Worm (Caenorhabditis elegans) whole organism, L4/young adult: ENCODE measurements around the gene cyp-33C7.

Source experiments
- W03F9.2 ChIP-seq: fragments of 150-350 bp; optimal IDR thresholded peaks from 2 replicates; lab custom pipeline; 2014; ENCODE audit warnings: missing biosample characterization, missing genetic modification characterization
- dao-5 ChIP-seq: sonication (generic microtip); optimal IDR thresholded peaks from 2 replicates; lab custom pipeline; 2016; ENCODE audit warnings: missing genotype, missing genetic modification characterization, moderate library complexity, missing compliant biosample characterization
- him-1 ChIP-seq: sonication (generic microtip); optimal IDR thresholded peaks from 2 replicates; lab custom pipeline; 2016; ENCODE audit warnings: missing genotype, missing genetic modification reagents, missing genetic modification characterization, missing compliant biosample characterization

Gene cyp-33C7

ce11 chrV:2250126-2250590 lies at the start of gene cyp-33C7:
TSS of gene cyp-33C7 (plus strand) at chrV:2250540.
- TF ChIP-seq W03F9.2 (tag; lab: Kevin White, UChicago) (no peak), dao-5 (tag; lab: Kevin White, UChicago) (no peak), him-1 (tag; lab: Kevin White, UChicago) (no peak)

DNA sequence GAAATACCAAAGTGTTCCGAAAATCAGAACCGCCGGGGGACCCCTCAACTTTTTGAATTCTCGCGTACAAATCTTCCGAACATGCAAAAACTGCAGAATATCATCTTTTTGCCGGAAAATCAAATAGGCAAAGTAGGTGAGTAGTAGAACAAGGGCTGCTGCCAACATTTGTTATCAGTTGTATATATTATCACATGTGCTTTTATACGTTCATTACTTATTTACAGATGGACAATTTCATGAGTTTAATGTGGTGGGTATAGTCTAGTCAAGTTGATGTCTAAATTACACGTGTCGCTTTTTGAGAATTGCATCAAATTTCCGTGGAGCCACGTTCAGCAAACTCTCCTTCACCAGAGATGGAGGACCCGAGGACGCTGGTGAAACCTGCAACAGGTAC lies 49.1 kb upstream of the cyp-33C7 start, which contains the start of gene cyp-32B1:
cyp-32B1 (minus strand) TSS at position 176 of the 400 bp plus-strand sequence.
- TF ChIP-seq W03F9.2 (tag; lab: Kevin White, UChicago) (no peak), dao-5 (tag; lab: Kevin White, UChicago) (no peak), him-1 (tag; lab: Kevin White, UChicago) (no peak)

DNA sequence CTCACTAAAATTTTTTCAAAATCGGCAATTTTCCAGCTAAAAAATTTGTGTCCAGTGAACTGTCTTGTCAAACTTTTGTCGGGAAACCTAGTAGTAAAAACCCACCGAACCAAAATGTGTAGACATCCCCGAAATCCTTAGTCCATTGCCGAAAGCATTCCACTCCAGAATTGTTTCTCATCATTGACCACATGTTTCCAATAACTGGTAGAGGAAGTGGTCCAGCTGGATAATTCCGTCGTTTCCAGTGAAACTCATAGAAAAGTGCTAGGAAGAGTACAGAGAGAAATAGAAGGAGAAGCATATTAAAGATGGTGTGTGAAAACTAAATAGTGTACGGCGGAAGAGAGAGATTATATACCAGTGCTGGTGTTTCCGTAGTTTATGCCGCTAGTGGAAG lies 46.3 kb upstream of the cyp-33C7 start, which contains the start of gene cyp-33C12:
cyp-33C12 (minus strand) TSS at position 321 of the 400 bp plus-strand sequence.
- no peak for TF ChIP-seq him-1 (tag; lab: Kevin White, UChicago)
- TF ChIP-seq W03F9.2 (tag; lab: Kevin White, UChicago) = no peak
- TF ChIP-seq dao-5 (tag; lab: Kevin White, UChicago) = no peak

ce11 chrV:2206181-2206580 lies 44.2 kb upstream of the cyp-33C7 start, which contains the start of gene srt-40:
TSS of gene srt-40 (minus strand) at chrV:2206281.
- TF ChIP-seq W03F9.2 (tag; lab: Kevin White, UChicago) (no peak), dao-5 (tag; lab: Kevin White, UChicago) (no peak), him-1 (tag; lab: Kevin White, UChicago) (no peak)

DNA sequence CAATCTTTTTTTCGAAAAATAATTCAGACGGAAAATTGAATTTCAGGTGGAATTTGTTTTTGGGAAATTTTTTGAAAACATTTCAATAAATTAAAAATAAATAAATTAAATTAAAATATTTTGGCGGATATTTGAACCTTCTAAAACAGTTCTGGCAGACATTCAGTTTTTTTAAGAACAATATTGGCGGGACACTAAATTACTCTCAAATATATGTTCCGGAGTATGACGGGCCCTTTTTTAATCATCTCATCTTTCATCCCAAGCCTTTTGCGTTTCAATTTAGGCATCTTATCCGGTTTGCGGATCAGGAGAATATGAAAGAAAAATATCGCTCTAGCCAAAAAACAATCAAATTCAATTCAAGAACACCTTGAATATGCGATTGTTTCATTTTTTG lies 43.5 kb upstream of the cyp-33C7 start, which contains the start of gene svh-11:
svh-11 (plus strand) TSS at position 301 of the 400 bp plus-strand sequence.
- TF ChIP-seq him-1 (tag; lab: Kevin White, UChicago) = no peak
- no peak for TF ChIP-seq W03F9.2 (tag; lab: Kevin White, UChicago)

DNA sequence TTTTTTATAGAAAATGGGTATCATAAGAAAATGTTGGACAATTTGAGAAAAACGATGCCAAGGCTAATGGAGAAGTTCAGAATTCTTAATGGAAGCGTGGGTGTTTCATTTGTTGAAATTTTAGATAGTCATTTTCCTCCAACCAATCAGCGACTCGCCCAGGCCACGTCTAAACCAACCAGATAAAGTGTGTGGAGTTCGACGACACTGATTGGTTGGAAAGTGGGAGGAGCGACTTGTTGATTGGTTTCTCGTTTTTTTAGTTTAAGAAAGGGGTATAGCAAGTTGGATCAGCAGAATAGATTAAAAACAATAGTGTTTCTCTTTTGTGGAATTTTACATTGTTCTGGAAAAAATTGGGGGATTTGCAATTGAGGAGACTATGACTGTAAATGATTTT lies 42.8 kb upstream of the cyp-33C7 start:
- no peak for TF ChIP-seq dao-5 (tag; lab: Kevin White, UChicago)
- TF ChIP-seq him-1 (tag; lab: Kevin White, UChicago) = no peak
- TF ChIP-seq W03F9.2 (tag; lab: Kevin White, UChicago) = no peak

DNA sequence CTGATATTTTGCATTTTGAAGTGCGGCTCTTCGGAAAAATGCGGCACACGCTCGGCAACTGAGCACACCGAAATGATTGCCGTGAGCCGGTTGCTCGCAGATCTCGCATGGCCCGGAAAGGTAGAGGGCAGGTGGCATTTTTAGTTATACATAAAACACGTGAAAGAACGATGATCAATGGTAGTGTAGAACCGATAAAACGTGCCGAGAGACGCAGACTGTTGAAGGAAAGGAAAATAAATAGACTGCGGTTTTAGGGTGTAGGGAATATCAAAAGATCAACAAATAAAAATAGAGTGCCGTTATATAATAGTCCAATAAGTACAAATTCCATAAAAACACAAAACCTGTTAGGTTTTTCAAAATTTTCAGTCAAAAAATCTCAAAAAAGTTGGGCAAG lies 38.4 kb upstream of the cyp-33C7 start, which contains the start of gene nhr-133:
nhr-133 (minus strand) TSS at position 183 of the 400 bp plus-strand sequence.
- TF ChIP-seq dao-5 (tag; lab: Kevin White, UChicago) (no peak), him-1 (tag; lab: Kevin White, UChicago) (no peak), W03F9.2 (tag; lab: Kevin White, UChicago) (no peak)

- TF ChIP-seq dao-5 (tag; lab: Kevin White, UChicago) (no peak), him-1 (tag; lab: Kevin White, UChicago) (no peak), W03F9.2 (tag; lab: Kevin White, UChicago) (peak; percentile 33)
Observed at ce11 chrV:2214428-2215038, 35.8 kb upstream of the cyp-33C7 start, which contains the start of gene nhr-184. TSS of gene nhr-184 (minus strand) at chrV:2214478.

DNA sequence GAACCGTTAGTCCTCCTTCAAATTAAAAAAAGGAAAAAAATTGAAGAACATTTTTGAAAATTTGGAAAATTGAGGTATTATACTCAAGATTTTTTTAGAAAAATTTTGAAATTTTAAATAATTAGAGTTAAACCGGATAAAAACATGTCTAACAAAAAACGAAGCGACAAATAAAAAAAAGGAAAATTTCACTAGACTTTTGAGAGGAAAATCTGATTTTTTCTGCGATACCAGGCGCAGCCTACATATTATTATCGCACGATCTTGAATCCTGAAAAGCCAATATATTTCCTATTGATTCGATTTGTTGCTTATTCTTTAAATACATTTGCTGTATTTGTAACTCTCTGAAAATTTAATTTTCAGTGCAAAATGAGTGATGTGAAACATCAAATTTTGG lies 35.0 kb upstream of the cyp-33C7 start, which contains the start of gene nstp-8:
nstp-8 (plus strand) TSS at position 301 of the 400 bp plus-strand sequence.
- TF ChIP-seq him-1 (tag; lab: Kevin White, UChicago) (no peak), W03F9.2 (tag; lab: Kevin White, UChicago) (no peak), dao-5 (tag; lab: Kevin White, UChicago) (no peak)

ce11 chrV:2216927-2217326 lies 33.4 kb upstream of the cyp-33C7 start:
- TF ChIP-seq dao-5 (tag; lab: Kevin White, UChicago) (no peak), him-1 (tag; lab: Kevin White, UChicago) (no peak), W03F9.2 (tag; lab: Kevin White, UChicago) (no peak)

DNA sequence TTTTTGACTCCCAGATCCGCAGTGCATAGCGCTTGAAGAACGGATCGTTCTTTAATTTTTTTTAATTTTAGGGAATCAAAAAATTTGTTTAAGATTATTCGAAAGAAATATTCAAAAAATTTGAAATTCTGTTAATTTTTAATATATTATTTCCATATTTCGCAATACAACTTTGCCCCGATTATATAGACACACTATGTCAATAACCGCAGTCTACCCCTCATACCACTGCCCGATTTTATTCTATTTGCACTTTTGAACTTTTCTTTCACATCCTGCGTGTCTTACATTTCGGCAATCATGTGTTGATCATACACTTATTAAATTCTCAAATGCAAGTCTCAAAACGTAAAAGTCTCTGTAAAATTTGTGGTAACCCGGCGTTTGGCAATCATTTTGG lies 31.5 kb upstream of the cyp-33C7 start, which contains the start of gene nhr-56:
nhr-56 (plus strand) TSS at position 202 of the 400 bp plus-strand sequence.
- TF ChIP-seq dao-5 (tag; lab: Kevin White, UChicago) (no peak), W03F9.2 (tag; lab: Kevin White, UChicago) (no peak), him-1 (tag; lab: Kevin White, UChicago) (no peak)

DNA sequence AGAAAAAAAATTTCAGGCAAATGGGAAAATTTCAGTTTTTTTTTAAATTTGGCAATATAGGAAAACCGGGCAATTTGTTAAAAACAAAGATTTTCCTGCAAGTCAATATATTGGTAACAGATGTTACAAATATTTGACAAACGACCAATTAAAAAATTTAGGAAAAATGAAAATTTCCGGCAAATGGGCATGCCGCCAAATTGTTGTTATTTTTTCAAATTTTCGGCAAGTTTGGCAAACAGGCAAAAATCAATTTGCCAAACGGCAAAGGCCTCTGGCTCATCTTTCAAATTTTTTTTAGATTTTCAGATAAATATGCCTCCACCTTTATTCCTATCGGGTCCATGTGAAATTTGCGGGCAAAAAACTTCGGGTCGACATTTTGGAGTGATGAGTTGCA lies 28.6 kb upstream of the cyp-33C7 start, which contains the start of gene nhr-128:
nhr-128 (plus strand) TSS at position 301 of the 400 bp plus-strand sequence.
- TF ChIP-seq W03F9.2 (tag; lab: Kevin White, UChicago) (no peak), him-1 (tag; lab: Kevin White, UChicago) (no peak), dao-5 (tag; lab: Kevin White, UChicago) (no peak)

- TF ChIP-seq dao-5 (tag; lab: Kevin White, UChicago) = no peak
- no peak for TF ChIP-seq W03F9.2 (tag; lab: Kevin White, UChicago)
- no peak for TF ChIP-seq him-1 (tag; lab: Kevin White, UChicago)
Observed at ce11 chrV:2225130-2225529, 25.2 kb upstream of the cyp-33C7 start, which contains the start of gene nhr-103. TSS of gene nhr-103 (plus strand) at chrV:2225430.
